Fruit fly (Drosophila melanogaster) whole organism, wandering third instar larva: Measurements from ENCODE around the gene CG15912.

Source experiments
- Abd-B ChIP-seq: fragments of >200 bp; optimal IDR thresholded peaks from 2 replicates; lab custom pipeline; 2017; ENCODE audit warnings: missing biosample characterization, missing genetic modification characterization
- CG32264 ChIP-seq: fragments of 200-800 bp; sonication (Bioruptor generic); optimal IDR thresholded peaks from 2 replicates; lab custom pipeline; 2016; ENCODE audit warnings: missing biosample characterization, missing genetic modification characterization
- CrebA ChIP-seq: fragments of 200-800 bp; sonication (Bioruptor generic); optimal IDR thresholded peaks from 2 replicates; lab custom pipeline; 2016; ENCODE audit warnings: missing biosample characterization, mild to moderate bottlenecking, missing genetic modification characterization, borderline replicate concordance
- Dfd ChIP-seq: fragments of >200 bp; optimal IDR thresholded peaks from 2 replicates; lab custom pipeline; 2017; ENCODE audit warnings: missing biosample characterization, missing genetic modification characterization
- Dif ChIP-seq: fragments of 200-275, 200-300 bp; sonication (Bioruptor generic); optimal IDR thresholded peaks from 2 replicates; lab custom pipeline; 2018; ENCODE audit warnings: missing biosample characterization, missing genetic modification characterization; ENCODE audit not compliant: partially characterized antibody
- HLH106 ChIP-seq: fragments of 200-800 bp; optimal IDR thresholded peaks from 3 replicates; lab custom pipeline; 2019; ENCODE audit warnings: missing biosample characterization, mild to moderate bottlenecking, missing genetic modification characterization, moderate library complexity
- Hnf4 ChIP-seq: fragments of 200-800 bp; sonication (Bioruptor generic); optimal IDR thresholded peaks from 2 replicates; lab custom pipeline; 2016; ENCODE audit warnings: missing biosample characterization, mild to moderate bottlenecking, missing genetic modification characterization
- Hr83 ChIP-seq: fragments of 200-300 bp; sonication (Bioruptor generic); optimal IDR thresholded peaks from 2 replicates; lab custom pipeline; 2016; ENCODE audit warnings: missing biosample characterization, mild to moderate bottlenecking, missing genetic modification characterization, moderate library complexity; ENCODE audit not compliant: poor library complexity, severe bottlenecking
- Jra ChIP-seq: sonication (Bioruptor generic); optimal IDR thresholded peaks from 2 replicates; lab custom pipeline; 2016; ENCODE audit warnings: missing biosample characterization, missing genetic modification characterization
- Myc ChIP-seq: fragments of >200 bp; optimal IDR thresholded peaks from 2 replicates; lab custom pipeline; 2017
- N ChIP-seq: fragments of >200 bp; optimal IDR thresholded peaks from 2 replicates; lab custom pipeline; 2018; ENCODE audit warnings: missing biosample characterization, missing external identifiers, missing genetic modification characterization
- OdsH ChIP-seq: fragments of 200-800 bp; sonication (Bioruptor generic); optimal IDR thresholded peaks from 2 replicates; lab custom pipeline; 2016; ENCODE audit warnings: missing biosample characterization, mild to moderate bottlenecking, missing genetic modification characterization
- Rel ChIP-seq, 2 experiments: fragments of 200-800 bp; sonication (Bioruptor generic) in 1 of 2; optimal IDR thresholded peaks; 2 replicates in 1 of 2; 3 replicates in 1 of 2; lab custom pipeline; 2016 to 2019; ENCODE audit warnings: mild to moderate bottlenecking in 2 of 2, missing biosample characterization in 2 of 2, missing genetic modification characterization in 2 of 2, moderate library complexity in 1 of 2
- Sp1 ChIP-seq: fragments of 200-800 bp; sonication (Bioruptor generic); optimal IDR thresholded peaks from 3 replicates; lab custom pipeline; 2019; ENCODE audit warnings: missing biosample characterization, mild to moderate bottlenecking, missing genetic modification characterization, moderate library complexity
- Vsx2 ChIP-seq: fragments of 200-300, 225-300 bp; sonication (Bioruptor generic); optimal IDR thresholded peaks from 2 replicates; lab custom pipeline; 2018; ENCODE audit warnings: missing biosample characterization, missing genetic modification characterization; ENCODE audit not compliant: partially characterized antibody
- br ChIP-seq: fragments of 200-800 bp; sonication (Bioruptor generic); optimal IDR thresholded peaks from 2 replicates; lab custom pipeline; 2016; ENCODE audit warnings: missing biosample characterization, missing genetic modification characterization
- brk ChIP-seq: fragments of 200-800 bp; sonication (Bioruptor generic); optimal IDR thresholded peaks from 2 replicates; lab custom pipeline; 2016; ENCODE audit warnings: missing biosample characterization, mild to moderate bottlenecking, missing genetic modification characterization
- dmrt93B ChIP-seq: fragments of 200-800 bp; sonication (Bioruptor generic); optimal IDR thresholded peaks from 2 replicates; lab custom pipeline; 2018; ENCODE audit warnings: missing biosample characterization, mild to moderate bottlenecking, missing genetic modification characterization
- dsf ChIP-seq: sonication (Bioruptor generic); optimal IDR thresholded peaks from 2 replicates; lab custom pipeline; 2016; ENCODE audit warnings: missing biosample characterization, missing genetic modification characterization, borderline replicate concordance
- ey ChIP-seq: fragments of 200-800 bp; sonication (Bioruptor generic); optimal IDR thresholded peaks from 2 replicates; lab custom pipeline; 2016; ENCODE audit warnings: missing biosample characterization, missing genetic modification characterization
- foxo ChIP-seq, 2 experiments: fragments of 200-800 bp; sonication (Bioruptor generic); optimal IDR thresholded peaks; 2 replicates in 1 of 2; 3 replicates in 1 of 2; lab custom pipeline; 2016 to 2017; ENCODE audit warnings: missing biosample characterization in 2 of 2, missing genetic modification characterization in 2 of 2
- fru ChIP-seq: fragments of 200-800 bp; sonication (Bioruptor generic); optimal IDR thresholded peaks from 3 replicates; lab custom pipeline; 2016; ENCODE audit warnings: missing biosample characterization, mild to moderate bottlenecking, missing genetic modification characterization
- h ChIP-seq: fragments of 200-800 bp; sonication (Bioruptor generic); optimal IDR thresholded peaks from 3 replicates; lab custom pipeline; 2016; ENCODE audit warnings: missing biosample characterization, mild to moderate bottlenecking, missing genetic modification characterization
- jim ChIP-seq: fragments of 175-275, 200-325 bp; sonication (Bioruptor generic); optimal IDR thresholded peaks from 2 replicates; lab custom pipeline; 2016; ENCODE audit warnings: missing biosample characterization, mild to moderate bottlenecking, missing genetic modification characterization
- pan ChIP-seq: fragments of >200 bp; optimal IDR thresholded peaks from 2 replicates; lab custom pipeline; 2017
- psq ChIP-seq: fragments of 200-800 bp; sonication (Bioruptor generic); optimal IDR thresholded peaks from 3 replicates; lab custom pipeline; 2017; ENCODE audit warnings: missing biosample characterization, mild to moderate bottlenecking, missing genetic modification characterization, moderate library complexity
- rgr ChIP-seq: fragments of 200-800 bp; sonication (Bioruptor generic); optimal IDR thresholded peaks from 3 replicates; lab custom pipeline; 2016; ENCODE audit warnings: missing biosample characterization, mild to moderate bottlenecking, missing genetic modification characterization
- sv ChIP-seq: fragments of 200-800 bp; sonication (Bioruptor generic); optimal IDR thresholded peaks from 3 replicates; lab custom pipeline; 2016; ENCODE audit warnings: missing biosample characterization, missing genetic modification characterization
- tai ChIP-seq: sonication (Bioruptor generic); optimal IDR thresholded peaks from 2 replicates; lab custom pipeline; 2016; ENCODE audit warnings: missing biosample characterization, missing genetic modification characterization
- usp ChIP-seq: fragments of >200 bp; optimal IDR thresholded peaks from 2 replicates; lab custom pipeline; 2017; ENCODE audit warnings: missing biosample characterization, missing genetic modification characterization
- woc ChIP-seq: sonication (Bioruptor generic); optimal IDR thresholded peaks from 2 replicates; lab custom pipeline; 2016; ENCODE audit warnings: missing biosample characterization, mild to moderate bottlenecking, missing genetic modification characterization

CG15912 gene

DNA sequence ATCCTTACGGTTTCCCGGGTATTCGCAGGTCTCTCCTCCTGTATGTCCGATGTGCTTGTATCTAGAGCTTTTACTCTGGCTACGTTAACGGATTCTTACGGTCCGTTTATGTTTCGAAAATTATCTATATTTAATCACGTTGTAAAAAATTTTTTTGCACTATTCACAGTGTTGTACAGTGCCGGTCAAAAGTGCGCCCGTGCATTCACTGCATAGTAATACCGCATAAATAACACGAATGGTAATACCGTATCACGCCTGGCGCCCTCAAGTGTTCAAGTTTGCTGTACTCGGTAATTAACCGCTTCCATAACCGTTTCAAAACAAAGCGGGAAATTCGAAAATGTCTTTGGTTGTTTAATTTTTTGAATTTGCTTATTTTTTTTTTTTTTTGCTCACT is 5.1 kb downstream of the CG15912 start, which contains the start of gene CG11444 (continued):
- peak; percentile 5 for TF ChIP-seq OdsH (GFP tag; lab: Kevin White, UChicago)
- no peak for TF ChIP-seq Abd-B (GFP tag; lab: Kevin White, UChicago)
- no peak for TF ChIP-seq sv
- TF ChIP-seq Hnf4 (GFP tag; lab: Kevin White, UChicago), result no peak
- no peak for TF ChIP-seq CG32264 (GFP tag; lab: Kevin White, UChicago)
- TF ChIP-seq Sp1 (GFP tag; lab: Kevin White, UChicago), result peak; percentile 22
- no peak for TF ChIP-seq pan

DNA sequence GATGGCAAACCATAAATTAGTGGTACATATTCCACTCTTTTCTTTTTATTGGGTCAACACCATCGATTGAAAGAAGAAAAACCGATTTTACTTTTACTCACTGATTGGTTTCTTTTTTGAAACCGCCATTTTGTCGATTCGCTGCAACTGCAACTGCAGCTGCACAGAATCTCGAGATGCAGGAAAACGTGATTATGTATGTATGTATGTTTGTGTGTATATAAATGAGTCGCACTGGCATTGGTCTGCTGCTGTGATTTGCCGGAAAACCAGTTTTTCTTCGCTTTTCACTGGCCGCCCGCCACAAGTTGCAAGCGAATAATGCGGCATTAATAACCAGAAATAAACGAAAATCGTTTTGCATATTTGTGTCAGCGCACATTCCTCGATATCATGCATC is 5.8 kb downstream of the CG15912 start:
- TF ChIP-seq Hr83 (GFP tag; lab: Kevin White, UChicago), result no peak
- TF ChIP-seq Myc, result no peak
- no peak for TF ChIP-seq br (GFP tag; lab: Kevin White, UChicago)
- TF ChIP-seq Rel (GFP tag; optimal IDR thresholded peaks at IDR 0.05; lab: Kevin White, UChicago), result no peak
- TF ChIP-seq Rel (tag; optimal IDR thresholded peaks at IDR 0.05; lab: Kevin White, UChicago), result no peak
- no peak for TF ChIP-seq N (GFP tag; lab: Kevin White, UChicago)
- TF ChIP-seq Dif, result no peak
- no peak for TF ChIP-seq rgr (GFP tag; lab: Kevin White, UChicago)
- no peak for TF ChIP-seq ey (GFP tag; lab: Kevin White, UChicago)
- TF ChIP-seq brk (GFP tag; lab: Kevin White, UChicago), result no peak
- TF ChIP-seq psq (GFP tag; lab: Kevin White, UChicago), result no peak

DNA sequence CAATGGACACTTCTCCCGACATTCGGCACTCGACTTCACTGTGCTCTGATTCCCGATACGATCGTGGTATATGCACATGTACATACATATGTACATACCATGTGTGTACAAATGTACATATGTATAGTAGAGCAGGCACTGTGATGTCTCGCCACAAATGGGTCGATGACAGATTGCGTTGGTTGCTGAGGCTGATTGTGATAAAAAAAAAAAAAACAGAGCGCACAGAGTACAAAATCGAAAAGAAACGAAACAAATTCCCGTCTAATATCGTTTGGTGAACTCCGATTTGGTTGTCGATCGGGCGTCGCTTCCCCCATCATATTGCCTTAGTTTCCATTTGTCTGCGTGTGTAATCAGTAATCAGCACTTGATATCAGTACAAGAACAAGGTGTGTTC is 7.0 kb downstream of the CG15912 start:
- peak; percentile 42 for TF ChIP-seq h (GFP tag; lab: Kevin White, UChicago)
- no peak for TF ChIP-seq Rel (GFP tag; optimal IDR thresholded peaks at IDR 0.05; lab: Kevin White, UChicago)
- TF ChIP-seq Rel (tag; optimal IDR thresholded peaks at IDR 0.05; lab: Kevin White, UChicago), result peak; percentile 46
- TF ChIP-seq dsf (GFP tag; lab: Kevin White, UChicago), result no peak
- no peak for TF ChIP-seq Myc
- no peak for TF ChIP-seq HLH106

DNA sequence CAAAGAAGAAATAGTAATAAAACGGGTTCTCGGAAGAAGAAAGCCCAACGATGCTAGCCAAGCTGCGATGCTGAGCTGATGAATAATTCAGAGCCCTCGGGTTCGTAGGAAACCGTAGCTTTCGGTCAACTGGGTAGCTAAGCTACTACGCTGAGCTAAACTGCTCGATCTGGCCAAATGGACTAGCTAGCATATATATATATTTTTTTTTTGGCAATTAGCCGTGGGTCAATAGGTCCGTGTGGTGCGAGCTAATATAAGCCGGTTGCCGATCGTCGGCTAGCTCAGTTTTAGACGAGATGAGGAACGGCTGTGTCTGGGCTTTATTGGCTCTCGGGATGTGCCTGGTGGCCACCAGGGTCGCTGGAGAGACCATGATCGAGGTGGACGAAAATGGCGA is 8.9 kb downstream of the CG15912 start, which contains the start of gene CG3546:
Gene CG3546, plus strand, starts transcription at position 301 of the 400 bp plus-strand sequence.
- TF ChIP-seq Myc, result no peak
- TF ChIP-seq dsf (GFP tag; lab: Kevin White, UChicago), result no peak
- TF ChIP-seq psq (GFP tag; lab: Kevin White, UChicago), result no peak
- no peak for TF ChIP-seq dmrt93B (GFP tag; lab: Kevin White, UChicago)
- no peak for TF ChIP-seq rgr (GFP tag; lab: Kevin White, UChicago)
- TF ChIP-seq Vsx2 (GFP tag; lab: Kevin White, UChicago), result no peak
- TF ChIP-seq Jra (GFP tag; lab: Kevin White, UChicago), result no peak
- no peak for TF ChIP-seq woc (GFP tag; lab: Kevin White, UChicago)
- TF ChIP-seq foxo (GFP tag; optimal IDR thresholded peaks at IDR 0.05; lab: Kevin White, UChicago), result no peak
- TF ChIP-seq CrebA (GFP tag; lab: Kevin White, UChicago), result no peak
- TF ChIP-seq Sp1 (GFP tag; lab: Kevin White, UChicago), result no peak
- no peak for TF ChIP-seq CG32264 (GFP tag; lab: Kevin White, UChicago)
- no peak for TF ChIP-seq Abd-B (GFP tag; lab: Kevin White, UChicago)
- no peak for TF ChIP-seq ey (GFP tag; lab: Kevin White, UChicago)
- TF ChIP-seq usp (GFP tag; lab: Kevin White, UChicago), result no peak
- TF ChIP-seq pan, result no peak
- TF ChIP-seq Rel (GFP tag; optimal IDR thresholded peaks at IDR 0.05; lab: Kevin White, UChicago), result no peak
- no peak for TF ChIP-seq Rel (tag; optimal IDR thresholded peaks at IDR 0.05; lab: Kevin White, UChicago)
- no peak for TF ChIP-seq brk (GFP tag; lab: Kevin White, UChicago)
- TF ChIP-seq tai (GFP tag; lab: Kevin White, UChicago), result no peak
- TF ChIP-seq Dfd, result no peak

DNA sequence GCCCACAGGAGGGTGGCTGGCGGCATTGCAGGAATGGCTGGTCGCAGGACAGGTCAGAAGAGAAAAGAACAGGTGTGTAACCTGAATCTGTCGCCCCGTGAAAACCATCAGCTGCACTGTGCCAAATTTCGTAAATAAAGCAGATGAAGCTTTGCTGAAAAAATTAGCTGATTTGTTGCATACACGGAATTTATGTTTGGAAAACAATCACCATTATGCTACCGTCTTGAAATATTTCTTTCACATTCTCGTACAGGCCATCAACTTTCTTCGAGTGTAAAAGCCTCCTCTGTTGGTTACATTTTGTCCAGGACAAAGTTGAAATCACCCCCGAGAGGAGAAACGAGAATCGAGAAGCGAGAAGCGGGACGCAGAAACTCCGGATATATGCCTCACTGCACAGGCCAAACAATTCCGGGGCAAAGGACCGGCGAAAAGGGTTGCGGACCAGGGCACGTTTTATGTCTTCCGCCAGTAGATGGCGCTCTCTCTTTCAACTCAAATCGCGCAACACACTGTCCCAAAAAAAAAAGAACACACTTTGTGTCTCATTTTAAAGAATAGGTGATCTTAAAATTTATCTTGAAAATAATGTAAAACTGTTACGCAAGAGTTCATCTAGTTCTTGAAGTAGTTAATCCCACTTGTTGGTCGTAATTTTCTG is 11.4 kb downstream of the CG15912 start:
- TF ChIP-seq ey (GFP tag; lab: Kevin White, UChicago) (peak; percentile 19), rgr (GFP tag; lab: Kevin White, UChicago) (peak; percentile 31), psq (GFP tag; lab: Kevin White, UChicago) (peak; percentile 18), jim (GFP tag; lab: Kevin White, UChicago) (no peak), CrebA (GFP tag; lab: Kevin White, UChicago) (no peak), foxo (GFP tag; optimal IDR thresholded peaks at IDR 0.05; lab: Kevin White, UChicago) (peak in 1 of 2 experiments; percentile 35), h (GFP tag; lab: Kevin White, UChicago) (peak; percentile 48), Sp1 (GFP tag; lab: Kevin White, UChicago) (peak; percentile 9), sv (no peak), dmrt93B (GFP tag; lab: Kevin White, UChicago) (peak; percentile 4), fru (GFP tag; lab: Kevin White, UChicago) (peak; percentile 36), HLH106 (peak; percentile 49)
